Worm (Caenorhabditis elegans): ENCODE data around the gene unc-105.

The unc-105 gene

ce11 chrII:8169283-8169682 lies 53.0 kb downstream of the unc-105 start, which contains the start of gene T05C12.15:
Gene T05C12.15, plus strand, starts transcription at chrII:8169583.
- TF ChIP-seq B0310.2 (tag; optimal IDR thresholded peaks at IDR 0.05) (no peak), ceh-36 (tag; optimal IDR thresholded peaks at IDR 0.05) (no peak), tbx-37 (GFP tag; conservative IDR thresholded peaks at IDR 0.05) (no peak), F13C5.2 (tag; optimal IDR thresholded peaks at IDR 0.05) (no peak), tbx-11 (GFP tag; IDR thresholded peaks at IDR 0.05) (no peak)

ce11 chrII:8170374-8170773 lies 54.1 kb downstream of the unc-105 start, which contains the start of gene T05C12.11:
Gene T05C12.11, minus strand, starts transcription at chrII:8170474.
- TF ChIP-seq tbx-11 (GFP tag; IDR thresholded peaks at IDR 0.05), result no peak
- no peak for TF ChIP-seq scrt-1 (GFP tag; IDR thresholded peaks at IDR 0.05)
- no peak for TF ChIP-seq pes-1 (GFP tag; IDR thresholded peaks at IDR 0.05)
